Worm (Caenorhabditis elegans) whole organism, L3 larva: ENCODE measurements around the gene pgp-3.
A peak's percentile ranks its signal among the peaks of the same experiment; 100 is the strongest.

Source experiments
- ZK546.5 ChIP-seq: sonication (generic microtip); optimal IDR thresholded peaks from 2 replicates; lab custom pipeline; 2017; ENCODE audit warnings: missing biosample characterization, missing genetic modification characterization
- aly-2 ChIP-seq: fragments of 150-350 bp; optimal IDR thresholded peaks from 2 replicates; lab custom pipeline; 2014; ENCODE audit warnings: missing biosample characterization, missing genetic modification characterization
- ceh-82 ChIP-seq: fragments of 150-350 bp; optimal IDR thresholded peaks from 2 replicates; lab custom pipeline; 2014; ENCODE audit warnings: missing biosample characterization, missing genetic modification characterization
- fkh-10 ChIP-seq: sonication (generic microtip); optimal IDR thresholded peaks from 2 replicates; lab custom pipeline; 2017; ENCODE audit warnings: missing biosample characterization, missing genetic modification reagents, missing genetic modification characterization
- nfya-1 ChIP-seq: sonication (generic microtip); optimal IDR thresholded peaks from 2 replicates; lab custom pipeline; 2017; ENCODE audit warnings: missing genetic modification characterization, mild to moderate bottlenecking, missing compliant biosample characterization, antibody characterized with exemption, moderate library complexity; ENCODE audit not compliant: insufficient read depth
- nhr-23 ChIP-seq: fragments of 150-350 bp; optimal IDR thresholded peaks from 2 replicates; lab custom pipeline; 2014; ENCODE audit warnings: missing biosample characterization, missing genetic modification reagents, missing genetic modification characterization
- nhr-237 ChIP-seq: fragments of 150-350 bp; optimal IDR thresholded peaks from 2 replicates; lab custom pipeline; 2014; ENCODE audit warnings: missing biosample characterization, missing genetic modification characterization
- nhr-25 ChIP-seq: sonication (generic microtip); optimal IDR thresholded peaks from 2 replicates; lab custom pipeline; 2017; ENCODE audit warnings: missing biosample characterization, missing genetic modification characterization
- pha-4 ChIP-seq: fragments of 150-350 bp; optimal IDR thresholded peaks from 2 replicates; lab custom pipeline; 2014; ENCODE audit warnings: missing biosample characterization, missing genetic modification reagents, missing genetic modification characterization
- skn-1 ChIP-seq: fragments of 150-350 bp; optimal IDR thresholded peaks from 2 replicates; lab custom pipeline; 2014; ENCODE audit warnings: missing biosample characterization, missing genetic modification characterization
- unc-62 ChIP-seq: fragments of 150-350 bp; sonication (generic microtip); optimal IDR thresholded peaks from 4 replicates; lab custom pipeline; 2014; ENCODE audit warnings: missing biosample characterization, missing genetic modification reagents, missing genetic modification characterization

- TF ChIP-seq unc-62 (GFP tag; lab: Kevin White, UChicago) (no peak), fkh-10 (no peak), nhr-23 (tag; lab: Kevin White, UChicago) (no peak), ceh-82 (tag; lab: Kevin White, UChicago) (no peak), nhr-25 (tag; lab: Kevin White, UChicago) (no peak), nfya-1 (tag; lab: Kevin White, UChicago) (no peak), aly-2 (no peak), skn-1 (no peak), ZK546.5 (tag; lab: Kevin White, UChicago) (no peak), pha-4 (tag; lab: Kevin White, UChicago) (peak; percentile 39), nhr-237 (tag; lab: Kevin White, UChicago) (no peak)
These were observed 48.7 kb downstream of the pgp-3 start for ce11 chrX:11400467-11401184.
